Worm (Caenorhabditis elegans): ENCODE results near the gene ugt-18.

ce11 chrV:12854766-12855165 is 34.7 kb downstream of the ugt-18 start, which contains the start of gene C44H9.7:
- TF ChIP-seq unc-130 (tag; optimal IDR thresholded peaks at IDR 0.05), result no peak
- TF ChIP-seq nhr-237 (tag; optimal IDR thresholded peaks at IDR 0.05), result no peak
- no peak for TF ChIP-seq lin-15B (tag; optimal IDR thresholded peaks at IDR 0.05)
- TF ChIP-seq dsc-1 (tag; optimal IDR thresholded peaks at IDR 0.05), result no peak
- TF ChIP-seq nhr-12 (tag; optimal IDR thresholded peaks at IDR 0.05), result no peak
- TF ChIP-seq alr-1 (tag; optimal IDR thresholded peaks at IDR 0.05; ENCODE audit: borderline replicate concordance), result no peak
- no peak for TF ChIP-seq mep-1 (tag; optimal IDR thresholded peaks at IDR 0.05)
- no peak for TF ChIP-seq mab-9 (GFP tag; IDR thresholded peaks at IDR 0.05)
- TF ChIP-seq ces-1 (GFP tag; optimal IDR thresholded peaks at IDR 0.05), result no peak
- TF ChIP-seq elt-2 (tag; optimal IDR thresholded peaks at IDR 0.05), result peak; percentile 5

Measured in whole organism, L1 larva.